Fruit fly (Drosophila melanogaster): ENCODE data around the gene Hex-A.

Hex-A gene

DNA sequence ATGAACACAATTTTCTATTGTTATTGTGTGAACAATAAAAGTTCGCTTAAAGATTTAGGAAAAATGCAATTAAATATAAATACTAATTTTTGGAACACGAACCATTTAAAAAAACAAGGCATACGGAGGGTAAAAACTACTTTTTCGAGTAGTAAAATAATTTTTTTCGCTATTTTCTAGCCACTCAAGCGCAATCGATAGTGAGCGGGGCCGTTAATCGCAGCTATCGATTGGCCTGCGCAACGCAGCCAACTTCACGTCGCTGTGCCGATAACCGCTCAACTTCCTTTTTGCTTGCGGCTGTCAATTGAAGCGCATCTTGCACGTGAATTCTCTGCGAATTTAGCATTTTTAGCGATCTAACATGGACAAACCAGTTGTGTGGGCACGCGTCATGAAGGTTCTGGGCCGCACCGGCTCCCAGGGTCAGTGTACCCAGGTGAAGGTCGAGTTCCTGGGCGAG lies 31.1 kb upstream of the Hex-A start, which contains the start of gene RpS28b (continued):
- TF ChIP-seq nau (GFP tag; optimal IDR thresholded peaks at IDR 0.05) (peak; percentile 90), E2f1 (GFP tag; IDR thresholded peaks at IDR 0.05) (peak; percentile 88), CG10209 (GFP tag; optimal IDR thresholded peaks at IDR 0.05) (peak; percentile 92), CrebB (tag; optimal IDR thresholded peaks at IDR 0.05) (peak; percentile 84), cwo (GFP tag; optimal IDR thresholded peaks at IDR 0.05) (peak; percentile 76), CG6813 (GFP tag; optimal IDR thresholded peaks at IDR 0.05) (peak; percentile 94), vfl (GFP tag; optimal IDR thresholded peaks at IDR 0.05) (peak; percentile 56), CG8388 (GFP tag; optimal IDR thresholded peaks at IDR 0.05) (peak; percentile 54), ERR (GFP tag; optimal IDR thresholded peaks at IDR 0.05) (peak; percentile 55), kah (GFP tag; optimal IDR thresholded peaks at IDR 0.05) (peak; percentile 86), Fer1 (GFP tag; optimal IDR thresholded peaks at IDR 0.05) (peak; percentile 89), CG31224 (GFP tag; IDR thresholded peaks at IDR 0.05) (peak; percentile 86), Awh (GFP tag; IDR thresholded peaks at IDR 0.05) (peak; percentile 90), Antp (GFP tag; optimal IDR thresholded peaks at IDR 0.05) (peak; percentile 86), corto (GFP tag; optimal IDR thresholded peaks at IDR 0.05) (no peak), TFAM (GFP tag; optimal IDR thresholded peaks at IDR 0.05) (peak; percentile 66), pita (GFP tag; optimal IDR thresholded peaks at IDR 0.05) (no peak), az2 (GFP tag; optimal IDR thresholded peaks at IDR 0.05) (peak; percentile 24), Asciz (GFP tag; optimal IDR thresholded peaks at IDR 0.05) (peak; percentile 86), H15 (GFP tag; IDR thresholded peaks at IDR 0.05) (peak; percentile 93), CG43689 (GFP tag; IDR thresholded peaks at IDR 0.05) (peak; percentile 87), CG13123 (GFP tag; optimal IDR thresholded peaks at IDR 0.05) (peak; percentile 98), CG2129 (GFP tag; IDR thresholded peaks at IDR 0.05; ENCODE audit: partially characterized antibody) (peak; percentile 39; the same call in 1 of the 2 replicates), CG31441 (GFP tag; IDR thresholded peaks at IDR 0.05) (peak; percentile 39), CG9609 (GFP tag; optimal IDR thresholded peaks at IDR 0.05) (peak; percentile 85), NK7.1 (GFP tag; optimal IDR thresholded peaks at IDR 0.05) (peak; percentile 92), tio (GFP tag; optimal IDR thresholded peaks at IDR 0.05) (peak; percentile 73), CG16863 (GFP tag; optimal IDR thresholded peaks at IDR 0.05) (peak; percentile 78), chif (GFP tag; optimal IDR thresholded peaks at IDR 0.05) (peak; percentile 68 to 85), maf-S (GFP tag; optimal IDR thresholded peaks at IDR 0.05) (peak; percentile 85), CG14667 (GFP tag; IDR thresholded peaks at IDR 0.05) (peak; percentile 85), CG3065 (GFP tag; optimal IDR thresholded peaks at IDR 0.05) (no peak), Bgb (GFP tag; IDR thresholded peaks at IDR 0.05; ENCODE audit: partially characterized antibody) (peak; percentile 85), CG10321 (GFP tag; IDR thresholded peaks at IDR 0.05) (peak; percentile 73), luna (GFP tag; optimal IDR thresholded peaks at IDR 0.05) (peak; percentile 82), abd-A (tag; optimal IDR thresholded peaks at IDR 0.05) (no peak), CG30020 (tag; optimal IDR thresholded peaks at IDR 0.05) (peak; percentile 26), pho (GFP tag; optimal IDR thresholded peaks at IDR 0.05) (peak; percentile 88), BEAF-32 (GFP tag; optimal IDR thresholded peaks at IDR 0.05) (peak; percentile 85), Mrtf (GFP tag; IDR thresholded peaks at IDR 0.05) (peak; percentile 90), Jarid2 (GFP tag; optimal IDR thresholded peaks at IDR 0.05) (peak; percentile 80), CoRest (tag; optimal IDR thresholded peaks at IDR 0.05) (peak; percentile 59), CG18619 (GFP tag; optimal IDR thresholded peaks at IDR 0.05) (peak; percentile 94), Blimp-1 (GFP tag; optimal IDR thresholded peaks at IDR 0.05) (no peak), ro (GFP tag; IDR thresholded peaks at IDR 0.05) (peak; percentile 81), dpn (GFP tag; optimal IDR thresholded peaks at IDR 0.05) (peak; percentile 32 to 89), eyg (GFP tag; optimal IDR thresholded peaks at IDR 0.05) (peak; percentile 86), Gug (GFP tag; IDR thresholded peaks at IDR 0.05) (peak; percentile 92), ara (GFP tag; IDR thresholded peaks at IDR 0.05) (peak; percentile 88), MTF-1 (GFP tag; optimal IDR thresholded peaks at IDR 0.05; ENCODE audit: borderline replicate concordance) (peak; percentile 98)

All from whole organism, embryonic.